Worm (Caenorhabditis elegans): ENCODE measurements around the gene F53F8.3.

The F53F8.3 gene

DNA sequence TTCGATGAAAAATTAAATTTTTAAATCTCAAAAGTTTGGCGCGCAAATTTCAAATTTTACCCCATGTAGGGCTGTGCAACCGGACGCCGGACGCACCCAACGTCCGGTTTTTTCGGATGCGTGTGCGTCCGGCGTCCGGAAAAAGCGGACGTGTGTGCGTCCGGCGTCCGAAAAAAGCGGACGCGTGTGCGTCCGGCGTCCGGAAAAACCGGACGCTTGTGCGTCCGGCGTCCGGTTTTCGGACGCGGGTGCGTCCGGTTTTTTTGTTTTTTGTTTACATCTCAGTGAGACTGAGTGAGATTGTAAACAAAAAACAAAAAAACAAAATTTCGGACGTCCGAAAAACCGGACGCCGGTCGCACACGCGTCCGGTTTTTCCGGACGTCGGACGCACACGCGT lies 15.8 kb upstream of the F53F8.3 start:
- 0 out of 2 replicates have a peak, but pooled peaks have one; percentile 35 for TF ChIP-seq zfh-2 (GFP tag; conservative IDR thresholded peaks at IDR 0.05)
- TF ChIP-seq egrh-3 (GFP tag; IDR thresholded peaks at IDR 0.05): peak; percentile 60; the same call in 1 of the 2 replicates
- TF ChIP-seq F39B2.1 (GFP tag; IDR thresholded peaks at IDR 0.05): 0 out of 2 replicates have a peak, but pooled peaks have one; percentile 12

DNA sequence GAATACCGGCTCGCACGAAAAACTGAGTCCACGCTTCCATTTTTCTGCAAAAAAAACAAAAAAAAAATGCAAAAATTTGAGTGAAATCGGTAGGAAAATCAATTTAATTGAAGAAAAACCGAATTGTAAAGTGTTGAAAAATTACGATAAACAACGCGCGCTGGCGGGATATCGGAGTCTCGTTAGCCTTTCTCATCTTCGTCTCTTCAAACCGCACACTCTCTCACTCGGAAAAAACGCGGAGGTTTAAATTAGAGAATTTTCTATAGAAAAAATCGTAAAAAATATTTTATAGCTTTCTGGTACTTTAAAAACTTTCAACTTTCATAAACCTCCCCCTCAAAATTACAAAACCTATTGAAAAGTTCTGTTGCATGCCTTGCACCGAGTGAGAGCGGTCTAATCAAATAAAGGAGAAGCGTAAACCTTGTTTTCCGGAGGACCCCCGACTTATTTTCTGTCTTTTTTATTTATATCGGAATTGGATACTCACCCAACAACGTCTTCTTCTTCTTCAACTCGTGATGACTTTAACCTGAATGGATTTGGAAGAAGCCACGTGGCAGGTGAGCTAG lies 14.8 kb upstream of the F53F8.3 start, which contains the start of the genes F53F8.5 and F53F8.6:
F53F8.5 (minus strand) TSS at position 52 of the 575 bp plus-strand sequence.
F53F8.6 (plus strand) TSS at position 230 of the 575 bp plus-strand sequence.
- TF ChIP-seq D2030.7 (GFP tag; IDR thresholded peaks at IDR 0.05): peak; percentile 52; the same call in 1 of the 2 replicates
- TF ChIP-seq efl-1 (GFP tag; optimal IDR thresholded peaks at IDR 0.05): peak; percentile 20
- TF ChIP-seq somi-1 (GFP tag; optimal IDR thresholded peaks at IDR 0.05): no peak
- TF ChIP-seq gei-17 (GFP tag; optimal IDR thresholded peaks at IDR 0.05): no peak
- no peak for TF ChIP-seq bed-2 (GFP tag; IDR thresholded peaks at IDR 0.05)
- TF ChIP-seq attf-3 (GFP tag; conservative IDR thresholded peaks at IDR 0.05): peak; percentile 97
- TF ChIP-seq ceh-40 (GFP tag; IDR thresholded peaks at IDR 0.05): no peak
- TF ChIP-seq cebp-1 (GFP tag; IDR thresholded peaks at IDR 0.05): no peak
- TF ChIP-seq cebp-1 (tag; optimal IDR thresholded peaks at IDR 0.05): peak; percentile 11
- no peak for TF ChIP-seq C06A6.2 (GFP tag; conservative IDR thresholded peaks at IDR 0.05)
- peak; percentile 96 for TF ChIP-seq hmg-1.2 (GFP tag; IDR thresholded peaks at IDR 0.05)
- TF ChIP-seq lin-35 (GFP tag; optimal IDR thresholded peaks at IDR 0.05): peak in 1 of 3 experiments; percentile 26
- peak; percentile 49 for TF ChIP-seq lin-54 (GFP tag; optimal IDR thresholded peaks at IDR 0.05)
- TF ChIP-seq F39B2.1 (GFP tag; IDR thresholded peaks at IDR 0.05): no peak
- no peak for TF ChIP-seq hmg-20 (GFP tag; IDR thresholded peaks at IDR 0.05)
- TF ChIP-seq lin-40 (tag; optimal IDR thresholded peaks at IDR 0.05): peak; percentile 2
- no peak for TF ChIP-seq ztf-25 (GFP tag; IDR thresholded peaks at IDR 0.05)
- no peak for TF ChIP-seq unc-130 (GFP tag; optimal IDR thresholded peaks at IDR 0.05)
- peak; percentile 46; the same call in 1 of the 2 replicates for TF ChIP-seq madf-6 (GFP tag; IDR thresholded peaks at IDR 0.05)

DNA sequence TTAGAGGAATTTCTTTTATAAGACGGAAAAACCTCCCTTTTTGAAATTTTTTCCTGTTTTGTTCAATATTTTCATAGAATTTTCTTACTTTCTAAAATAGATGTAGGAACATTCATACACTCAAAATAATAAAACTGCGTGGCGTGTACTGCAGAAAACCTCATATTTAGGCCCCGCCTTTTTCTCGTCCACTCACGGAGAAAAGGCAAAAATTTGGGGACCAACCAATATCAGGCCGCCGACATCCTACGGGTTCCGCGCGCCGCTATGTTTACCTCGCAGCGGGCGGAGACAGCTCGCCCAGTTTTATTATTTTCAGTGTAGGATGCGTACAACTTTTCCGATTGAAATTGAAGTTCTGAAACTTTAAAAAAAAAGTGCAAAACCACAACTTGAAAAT lies 9.5 kb upstream of the F53F8.3 start:
- TF ChIP-seq snpc-4 (GFP tag; optimal IDR thresholded peaks at IDR 0.05) (peak; percentile 91), snpc-4 (tag; optimal IDR thresholded peaks at IDR 0.05) (peak; percentile 63 to 96 (median 92)), D2030.7 (GFP tag; IDR thresholded peaks at IDR 0.05) (peak; percentile 71), tbp1 (GFP tag; optimal IDR thresholded peaks at IDR 0.05) (peak; percentile 55), lsl-1 (GFP tag; optimal IDR thresholded peaks at IDR 0.05) (peak; percentile 27), attf-6 (GFP tag; IDR thresholded peaks at IDR 0.05) (0 out of 2 replicates have a peak, but pooled peaks have one; percentile 38), ekl-4 (GFP tag; IDR thresholded peaks at IDR 0.05) (0 out of 2 replicates have a peak, but pooled peaks have one; percentile 10), snpc-3.4 (tag; optimal IDR thresholded peaks at IDR 0.05) (peak; percentile 64), snpc-1.1 (tag; optimal IDR thresholded peaks at IDR 0.05; ENCODE audit: insufficient read depth) (peak; percentile 91), hmg-1.2 (GFP tag; IDR thresholded peaks at IDR 0.05) (peak; percentile 86), him-1 (tag; optimal IDR thresholded peaks at IDR 0.05) (peak; percentile 68), pbrm-1 (GFP tag; IDR thresholded peaks at IDR 0.05) (peak; percentile 41), snpc-1.3 (tag; optimal IDR thresholded peaks at IDR 0.05; ENCODE audit: insufficient read depth) (peak; percentile 24)

DNA sequence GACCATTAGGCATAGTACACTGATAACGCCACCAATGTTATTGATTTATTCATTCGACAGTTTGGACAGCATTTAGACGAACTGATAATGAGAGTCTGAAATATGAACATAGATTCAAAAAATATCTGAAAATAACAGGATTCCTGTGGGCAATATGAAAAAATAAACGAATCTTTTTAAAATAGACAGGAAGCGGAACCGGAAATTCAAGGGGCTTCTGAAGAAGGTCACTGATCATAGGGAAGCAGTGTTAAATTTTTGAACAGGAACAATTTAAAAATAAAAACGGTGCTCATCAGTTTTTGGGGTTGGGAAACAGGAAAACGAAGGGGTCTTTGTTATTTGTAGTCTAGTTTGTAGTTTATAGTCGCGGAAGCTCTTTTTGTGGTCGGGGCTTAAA lies 8.9 kb upstream of the F53F8.3 start, which contains the start of gene F53F8.7:
F53F8.7 (minus strand) TSS at position 101 of the 400 bp plus-strand sequence.
- TF ChIP-seq T26A5.8 (tag; optimal IDR thresholded peaks at IDR 0.05): no peak
- TF ChIP-seq tbp1 (GFP tag; optimal IDR thresholded peaks at IDR 0.05): no peak
- TF ChIP-seq F57A8.1 (GFP tag; optimal IDR thresholded peaks at IDR 0.05): no peak
- no peak for TF ChIP-seq C17E4.6 (GFP tag; IDR thresholded peaks at IDR 0.05)
- no peak for TF ChIP-seq him-1 (tag; optimal IDR thresholded peaks at IDR 0.05)
- TF ChIP-seq fkh-3 (tag; optimal IDR thresholded peaks at IDR 0.05): no peak
- TF ChIP-seq snpc-4 (GFP tag; optimal IDR thresholded peaks at IDR 0.05): no peak
- TF ChIP-seq snpc-4 (tag; optimal IDR thresholded peaks at IDR 0.05): no peak
- no peak for TF ChIP-seq egl-44 (GFP tag; IDR thresholded peaks at IDR 0.05)
- TF ChIP-seq F33H1.4 (GFP tag; IDR thresholded peaks at IDR 0.05): no peak
- no peak for TF ChIP-seq nhr-27 (tag; optimal IDR thresholded peaks at IDR 0.05)
- TF ChIP-seq nfya-1 (tag; optimal IDR thresholded peaks at IDR 0.05; ENCODE audit: borderline replicate concordance, insufficient read depth): no peak
- no peak for TF ChIP-seq F52B5.7 (tag; optimal IDR thresholded peaks at IDR 0.05)
- no peak for TF ChIP-seq Y56A3A.18 (GFP tag; IDR thresholded peaks at IDR 0.05)
- TF ChIP-seq xnd-1 (tag; optimal IDR thresholded peaks at IDR 0.05): no peak
- TF ChIP-seq egrh-3 (GFP tag; IDR thresholded peaks at IDR 0.05): no peak
